Worm (Caenorhabditis elegans): ENCODE results near the gene rpac-19.

rpac-19 gene

DNA sequence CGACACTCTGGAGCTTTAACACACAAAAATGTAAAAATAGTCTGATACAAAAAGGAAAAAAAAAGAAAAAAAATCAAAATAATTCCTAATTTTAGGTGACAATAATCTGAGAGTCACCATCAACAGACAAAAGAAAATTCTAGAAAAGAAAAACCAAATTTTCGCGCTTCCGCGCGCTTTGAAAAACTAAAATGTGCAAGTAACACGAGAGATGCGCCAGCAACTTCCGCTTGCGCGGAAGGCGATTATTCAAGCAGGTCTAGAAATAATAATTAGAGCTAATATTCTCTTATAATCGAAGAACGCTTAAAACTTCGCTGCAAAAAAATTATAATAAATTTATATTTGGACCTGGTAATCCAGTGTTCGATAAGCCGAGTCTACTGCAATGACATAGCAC, 12.8 kb downstream of the rpac-19 start:
- TF ChIP-seq ceh-44 (GFP tag; IDR thresholded peaks at IDR 0.05) (no peak), lsy-2 (tag; optimal IDR thresholded peaks at IDR 0.05) (no peak), Y5F2A.4 (GFP tag; optimal IDR thresholded peaks at IDR 0.05) (no peak), hif-1 (tag; optimal IDR thresholded peaks at IDR 0.05) (no peak), lin-38 (GFP tag; IDR thresholded peaks at IDR 0.05) (peak; percentile 95), F44E2.7 (GFP tag; IDR thresholded peaks at IDR 0.05) (no peak), snpc-1.2 (GFP tag; IDR thresholded peaks at IDR 0.05) (peak; percentile 87), arid-1 (GFP tag; conservative IDR thresholded peaks at IDR 0.05) (peak; percentile 73; the same call in 1 of the 2 replicates), spr-3 (GFP tag; optimal IDR thresholded peaks at IDR 0.05) (no peak), aha-1 (tag) (peak; percentile 66), nhr-77 (tag; optimal IDR thresholded peaks at IDR 0.05) (no peak), ztf-11 (tag; optimal IDR thresholded peaks at IDR 0.05) (no peak), vab-7 (GFP tag; IDR thresholded peaks at IDR 0.05) (0 out of 2 replicates have a peak, but pooled peaks have one; percentile 34), Y48G9A.11 (GFP tag; IDR thresholded peaks at IDR 0.05) (peak; percentile 94), T26A8.4 (GFP tag; IDR thresholded peaks at IDR 0.05) (no peak), dpl-1 (GFP tag; optimal IDR thresholded peaks at IDR 0.05) (no peak), F10B5.3 (tag; optimal IDR thresholded peaks at IDR 0.05) (no peak), tra-1 (GFP tag; IDR thresholded peaks at IDR 0.05) (peak; percentile 37; the same call in 1 of the 2 replicates), mdt-29 (GFP tag; IDR thresholded peaks at IDR 0.05) (peak; percentile 47; the same call in 1 of the 2 replicates), unc-130 (GFP tag; optimal IDR thresholded peaks at IDR 0.05) (peak; percentile 96), nhr-102 (tag; optimal IDR thresholded peaks at IDR 0.05) (no peak), cey-2 (tag; optimal IDR thresholded peaks at IDR 0.05; ENCODE audit: borderline replicate concordance, insufficient read depth) (no peak), F49E8.2 (tag; optimal IDR thresholded peaks at IDR 0.05; ENCODE audit: borderline replicate concordance) (peak; percentile 97)

- TF ChIP-seq mes-2 (tag; optimal IDR thresholded peaks at IDR 0.05; ENCODE audit: poor library complexity, severe bottlenecking) (peak; percentile 69), lsy-2 (tag; optimal IDR thresholded peaks at IDR 0.05) (peak in 1 of 2 experiments; percentile 69), mep-1 (tag; optimal IDR thresholded peaks at IDR 0.05) (no peak), saeg-2 (GFP tag; IDR thresholded peaks at IDR 0.05) (no peak), dpl-1 (GFP tag; optimal IDR thresholded peaks at IDR 0.05) (peak; percentile 78), dve-1 (tag; optimal IDR thresholded peaks at IDR 0.05; ENCODE audit: insufficient read depth) (peak; percentile 34), hlh-30 (tag; optimal IDR thresholded peaks at IDR 0.05; ENCODE audit: insufficient read depth) (peak; percentile 38), lin-38 (GFP tag; IDR thresholded peaks at IDR 0.05) (peak; percentile 59)
These were observed 13.3 kb downstream of the rpac-19 start, which contains the start of gene hcp-3 for ce11 chrIII:9616426-9616825. Gene hcp-3 (minus strand): TSS chrIII:9616470.

DNA sequence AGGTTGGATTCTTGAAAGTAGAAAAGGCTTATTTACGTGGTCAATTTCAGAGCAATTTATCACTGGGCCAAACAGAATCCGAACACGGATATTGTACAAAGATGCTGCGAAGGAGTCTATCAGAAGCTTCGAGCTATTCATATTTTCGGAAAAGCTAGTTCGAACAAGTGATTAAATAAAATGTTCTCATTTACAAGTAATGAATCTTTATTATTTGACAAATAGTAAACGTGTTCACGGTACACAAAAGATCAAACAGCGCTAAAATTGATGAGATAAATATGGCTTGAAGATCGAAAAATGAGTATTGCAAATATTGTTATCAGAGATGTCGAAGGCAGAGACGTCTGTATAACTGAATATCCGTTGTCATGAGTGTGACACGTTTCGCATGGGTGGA, 14.6 kb downstream of the rpac-19 start:
- TF ChIP-seq dmd-6 (GFP tag; IDR thresholded peaks at IDR 0.05) (no peak), aha-1 (tag) (peak; percentile 16), lin-38 (GFP tag; IDR thresholded peaks at IDR 0.05) (peak; percentile 76), nhr-237 (tag; optimal IDR thresholded peaks at IDR 0.05) (no peak), nhr-10 (tag; optimal IDR thresholded peaks at IDR 0.05) (no peak), unc-130 (GFP tag; optimal IDR thresholded peaks at IDR 0.05) (peak; percentile 60), F49E8.2 (tag; optimal IDR thresholded peaks at IDR 0.05; ENCODE audit: borderline replicate concordance) (peak; percentile 10), nhr-76 (tag; optimal IDR thresholded peaks at IDR 0.05) (no peak), snpc-4 (tag; optimal IDR thresholded peaks at IDR 0.05) (no peak), egl-43 (GFP tag; IDR thresholded peaks at IDR 0.05) (no peak), nhr-77 (tag; optimal IDR thresholded peaks at IDR 0.05) (no peak), snpc-1.2 (GFP tag; IDR thresholded peaks at IDR 0.05) (peak; percentile 25; the same call in 1 of the 2 replicates), jun-1 (tag; optimal IDR thresholded peaks at IDR 0.05) (no peak), zip-2 (tag; optimal IDR thresholded peaks at IDR 0.05) (no peak), daf-19 (GFP tag; conservative IDR thresholded peaks at IDR 0.05) (no peak), lim-7 (GFP tag; IDR thresholded peaks at IDR 0.05) (0 out of 2 replicates have a peak, but pooled peaks have one; percentile 32), daf-12 (tag; optimal IDR thresholded peaks at IDR 0.05) (no peak), F26F4.8 (GFP tag; conservative IDR thresholded peaks at IDR 0.05) (no peak), ztf-7 (tag; optimal IDR thresholded peaks at IDR 0.05) (no peak), ama-1 (optimal IDR thresholded peaks at IDR 0.05) (no peak), spr-1 (tag; optimal IDR thresholded peaks at IDR 0.05) (no peak)

Measured in whole organism, L4 larva.